Worm (Caenorhabditis elegans): Measurements from ENCODE around the gene algn-11.
A peak's percentile ranks its signal among the peaks of the same experiment; 100 is the strongest.

The algn-11 gene

ce11 chrIII:7323331-7323730 lies 33.0 kb upstream of the algn-11 start (continued):
- TF ChIP-seq ctbp-1 (GFP tag; IDR thresholded peaks at IDR 0.05) = no peak
- TF ChIP-seq dmd-9 (GFP tag; IDR thresholded peaks at IDR 0.05) = no peak
- TF ChIP-seq nhr-10 (tag; optimal IDR thresholded peaks at IDR 0.05) = no peak
- no peak for TF ChIP-seq daf-16 (GFP tag; optimal IDR thresholded peaks at IDR 0.05)
- peak; percentile 45 for TF ChIP-seq daf-16 (tag; optimal IDR thresholded peaks at IDR 0.05)
- no peak for TF ChIP-seq aly-2 (tag; optimal IDR thresholded peaks at IDR 0.05)
- no peak for TF ChIP-seq Y105C5A.15 (GFP tag; IDR thresholded peaks at IDR 0.05)

DNA sequence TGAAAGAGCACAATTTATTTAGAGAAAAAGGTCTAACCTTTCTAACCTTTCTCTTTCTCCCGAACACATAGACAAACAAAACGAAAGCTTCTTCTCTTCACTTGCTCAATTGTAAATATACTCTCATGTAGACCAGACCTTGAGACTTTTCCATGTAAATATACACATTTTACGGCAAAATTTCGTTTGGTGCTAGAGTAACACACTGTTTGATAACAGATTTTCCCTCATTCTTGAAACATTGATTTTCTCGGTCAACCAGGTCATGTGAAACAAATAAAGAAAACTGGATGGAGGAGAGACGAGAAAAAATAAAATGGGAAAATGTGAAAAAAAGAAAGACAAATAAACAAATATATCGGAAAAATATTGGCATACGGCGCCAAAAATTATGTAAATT lies 31.7 kb upstream of the algn-11 start:
- TF ChIP-seq daf-16 (GFP tag; optimal IDR thresholded peaks at IDR 0.05) (no peak), daf-16 (tag; optimal IDR thresholded peaks at IDR 0.05) (peak; percentile 73), ctbp-1 (GFP tag; IDR thresholded peaks at IDR 0.05) (no peak), T26A8.4 (GFP tag; IDR thresholded peaks at IDR 0.05) (no peak), unc-62 (GFP tag; optimal IDR thresholded peaks at IDR 0.05 in 1 of 2) (peak in 1 of 2 experiments; percentile 62), unc-62 (tag; optimal IDR thresholded peaks at IDR 0.05) (no peak), vab-7 (GFP tag; IDR thresholded peaks at IDR 0.05) (no peak), nhr-28 (tag; optimal IDR thresholded peaks at IDR 0.05) (peak; percentile 35), ZK337.2 (GFP tag; IDR thresholded peaks at IDR 0.05) (no peak), dve-1 (tag; optimal IDR thresholded peaks at IDR 0.05; ENCODE audit: insufficient read depth) (peak; percentile 58), aha-1 (tag) (peak; percentile 57), hlh-11 (tag; optimal IDR thresholded peaks at IDR 0.05) (peak; percentile 12), F49E8.2 (tag; optimal IDR thresholded peaks at IDR 0.05; ENCODE audit: borderline replicate concordance) (no peak), dmd-6 (GFP tag; IDR thresholded peaks at IDR 0.05) (no peak), spr-1 (tag; optimal IDR thresholded peaks at IDR 0.05) (no peak), hlh-30 (tag; optimal IDR thresholded peaks at IDR 0.05; ENCODE audit: insufficient read depth) (peak; percentile 66), nhr-25 (tag; optimal IDR thresholded peaks at IDR 0.05; ENCODE audit: borderline replicate concordance, insufficient read depth) (no peak), tra-1 (GFP tag; IDR thresholded peaks at IDR 0.05) (no peak), pha-4 (GFP tag; IDR thresholded peaks at IDR 0.05) (no peak), pha-4 (tag; optimal IDR thresholded peaks at IDR 0.05) (peak; percentile 20)

ce11 chrIII:7319390-7319789 lies 29.0 kb upstream of the algn-11 start, which contains the start of gene F56C9.8:
Gene F56C9.8, minus strand, starts transcription at chrIII:7319509.
- TF ChIP-seq hlh-11 (tag; optimal IDR thresholded peaks at IDR 0.05) (peak; percentile 8), pqm-1 (tag; optimal IDR thresholded peaks at IDR 0.05) (peak; percentile 26), ceh-62 (tag; optimal IDR thresholded peaks at IDR 0.05) (no peak), daf-16 (GFP tag; optimal IDR thresholded peaks at IDR 0.05) (no peak), daf-16 (tag; optimal IDR thresholded peaks at IDR 0.05) (peak; percentile 56), php-3 (GFP tag; IDR thresholded peaks at IDR 0.05) (no peak), pha-4 (GFP tag; IDR thresholded peaks at IDR 0.05) (no peak), pha-4 (tag; optimal IDR thresholded peaks at IDR 0.05) (no peak)

ce11 chrIII:7317354-7317753 lies 27.0 kb upstream of the algn-11 start:
- peak; percentile 69 for TF ChIP-seq pqm-1 (tag; optimal IDR thresholded peaks at IDR 0.05)
- peak; percentile 42 for TF ChIP-seq dve-1 (tag; optimal IDR thresholded peaks at IDR 0.05; ENCODE audit: insufficient read depth)
- peak; percentile 20 for TF ChIP-seq hlh-11 (tag; optimal IDR thresholded peaks at IDR 0.05)
- peak in 1 of 2 experiments; percentile 15 for TF ChIP-seq lsy-2 (tag; optimal IDR thresholded peaks at IDR 0.05)
- TF ChIP-seq pha-4 (GFP tag; IDR thresholded peaks at IDR 0.05) = no peak
- TF ChIP-seq pha-4 (tag; optimal IDR thresholded peaks at IDR 0.05) = peak; percentile 77
- TF ChIP-seq D1046.2 (GFP tag; IDR thresholded peaks at IDR 0.05) = no peak
- TF ChIP-seq vab-7 (GFP tag; IDR thresholded peaks at IDR 0.05) = no peak
- TF ChIP-seq daf-16 (GFP tag; optimal IDR thresholded peaks at IDR 0.05) = no peak
- peak; percentile 45 for TF ChIP-seq daf-16 (tag; optimal IDR thresholded peaks at IDR 0.05)
- no peak for TF ChIP-seq hif-1 (tag; optimal IDR thresholded peaks at IDR 0.05)
- peak in 1 of 2 experiments; percentile 53 for TF ChIP-seq unc-62 (GFP tag; optimal IDR thresholded peaks at IDR 0.05 in 1 of 2)
- no peak for TF ChIP-seq unc-62 (tag; optimal IDR thresholded peaks at IDR 0.05)
- peak; percentile 23 for TF ChIP-seq hlh-30 (tag; optimal IDR thresholded peaks at IDR 0.05; ENCODE audit: insufficient read depth)

- TF ChIP-seq ceh-44 (GFP tag; IDR thresholded peaks at IDR 0.05) (no peak), ztf-11 (tag; optimal IDR thresholded peaks at IDR 0.05) (no peak), rbr-2 (tag; optimal IDR thresholded peaks at IDR 0.05) (no peak), lin-39 (tag; optimal IDR thresholded peaks at IDR 0.05) (no peak), duxl-1 (tag; optimal IDR thresholded peaks at IDR 0.05; ENCODE audit: poor library complexity) (no peak), set-16 (GFP tag; IDR thresholded peaks at IDR 0.05) (no peak), mes-2 (tag; optimal IDR thresholded peaks at IDR 0.05; ENCODE audit: poor library complexity, severe bottlenecking) (no peak), zip-2 (tag; optimal IDR thresholded peaks at IDR 0.05) (no peak), mdl-1 (tag; optimal IDR thresholded peaks at IDR 0.05) (no peak), F37D6.2 (tag; optimal IDR thresholded peaks at IDR 0.05) (no peak), unc-39 (tag; optimal IDR thresholded peaks at IDR 0.05) (no peak), pqm-1 (tag; optimal IDR thresholded peaks at IDR 0.05) (peak; percentile 97), ama-1 (optimal IDR thresholded peaks at IDR 0.05) (no peak)
Observed at ce11 chrIII:7314927-7315547, 24.7 kb upstream of the algn-11 start, which contains the start of gene nspg-6. Gene nspg-6, minus strand, starts transcription at chrIII:7314977.

Data from whole organism, L4 larva.